Worm (Caenorhabditis elegans): ENCODE results near the gene M199.135.

ce11 chrIV:15127731-15128130 is 13.3 kb downstream of the M199.135 start, which contains the start of gene M199.9:
- TF ChIP-seq ZK546.5 (tag; optimal IDR thresholded peaks at IDR 0.05) (no peak), pqm-1 (tag; optimal IDR thresholded peaks at IDR 0.05) (no peak), unc-39 (tag; optimal IDR thresholded peaks at IDR 0.05) (no peak), nhr-76 (tag; optimal IDR thresholded peaks at IDR 0.05) (no peak), unc-62 (GFP tag; optimal IDR thresholded peaks at IDR 0.05) (no peak), nhr-237 (tag; optimal IDR thresholded peaks at IDR 0.05) (no peak), eor-1 (tag; optimal IDR thresholded peaks at IDR 0.05) (no peak), elt-1 (tag; optimal IDR thresholded peaks at IDR 0.05) (no peak)
